Worm (Caenorhabditis elegans) whole organism, L3 larva: Measurements from ENCODE around the gene mel-11.
A peak's percentile ranks its signal among the peaks of the same experiment; 100 is the strongest.

Experiments used
- ceh-82 ChIP-seq: fragments of 150-350 bp; optimal IDR thresholded peaks from 2 replicates; lab custom pipeline; 2014; ENCODE audit warnings: missing biosample characterization, missing genetic modification characterization
- egl-27 ChIP-seq: sonication (generic microtip); optimal IDR thresholded peaks from 4 replicates; lab custom pipeline; 2017; ENCODE audit warnings: missing biosample characterization, missing genetic modification reagents, missing genetic modification characterization
- elt-2 ChIP-seq: sonication (generic microtip); optimal IDR thresholded peaks from 2 replicates; lab custom pipeline; 2016; ENCODE audit warnings: missing genetic modification reagents, mild to moderate bottlenecking, missing genetic modification characterization, missing compliant biosample characterization
- fkh-10 ChIP-seq: sonication (generic microtip); optimal IDR thresholded peaks from 2 replicates; lab custom pipeline; 2017; ENCODE audit warnings: missing biosample characterization, missing genetic modification reagents, missing genetic modification characterization
- fos-1 ChIP-seq: fragments of 150-350 bp; optimal IDR thresholded peaks from 2 replicates; lab custom pipeline; 2014; ENCODE audit warnings: missing biosample characterization, missing genetic modification characterization
- pha-4 ChIP-seq: fragments of 150-350 bp; optimal IDR thresholded peaks from 2 replicates; lab custom pipeline; 2014; ENCODE audit warnings: missing biosample characterization, missing genetic modification reagents, missing genetic modification characterization
- sea-2 ChIP-seq: fragments of 150-350 bp; sonication (generic microtip); optimal IDR thresholded peaks from 4 replicates; lab custom pipeline; 2014; ENCODE audit warnings: missing biosample characterization, missing genetic modification reagents, missing genetic modification characterization
- snpc-4 ChIP-seq: fragments of 150-350 bp; optimal IDR thresholded peaks from 2 replicates; lab custom pipeline; 2014; ENCODE audit warnings: missing biosample characterization, missing genetic modification characterization
- unc-62 ChIP-seq: fragments of 150-350 bp; sonication (generic microtip); optimal IDR thresholded peaks from 4 replicates; lab custom pipeline; 2014; ENCODE audit warnings: missing biosample characterization, missing genetic modification reagents, missing genetic modification characterization

ce11 chrII:9397496-9397895 lies 39.2 kb downstream of the mel-11 start, which contains the start of gene Y51B9A.9:
- TF ChIP-seq pha-4 (no peak), snpc-4 (no peak), ceh-82 (tag; lab: Kevin White, UChicago) (no peak), egl-27 (no peak), fos-1 (tag; lab: Kevin White, UChicago) (no peak), fkh-10 (GFP tag; lab: Kevin White, UChicago) (no peak), sea-2 (GFP tag; lab: Kevin White, UChicago) (no peak), unc-62 (GFP tag; lab: Kevin White, UChicago) (no peak), elt-2 (tag; lab: Kevin White, UChicago) (peak; percentile 22)
